Fruit fly (Drosophila melanogaster) whole organism, embryonic: Measurements from ENCODE around the gene CG10513.
A peak's percentile ranks its signal among the peaks of the same experiment; 100 is the strongest.

Source experiments
- Adf1 ChIP-seq: fragments of 200-800 bp; sonication (Bioruptor generic); IDR thresholded peaks from 2 replicates; pipeline ENCODE4 v1.3.6; 2022; ENCODE audit warnings: missing biosample characterization, missing genetic modification characterization
- CG10274 ChIP-seq: fragments of 200-800 bp; sonication (Bioruptor generic); optimal IDR thresholded peaks from 3 replicates; lab custom pipeline; 2017; ENCODE audit warnings: missing biosample characterization, mild to moderate bottlenecking, missing genetic modification characterization
- CG10565 ChIP-seq: fragments of 200-800 bp; sonication (Bioruptor generic); optimal IDR thresholded peaks from 3 replicates; lab custom pipeline; 2016; ENCODE audit warnings: missing biosample characterization, mild to moderate bottlenecking, missing genetic modification characterization
- CG11696 ChIP-seq: fragments of 200-800 bp; sonication (Bioruptor generic); IDR thresholded peaks from 2 replicates; pipeline ENCODE4 v1.3.6; 2022; ENCODE audit warnings: missing biosample characterization, missing genetic modification characterization
- CG12155 ChIP-seq: fragments of 200-800 bp; sonication (Bioruptor generic); optimal IDR thresholded peaks from 3 replicates; lab custom pipeline; 2016; ENCODE audit warnings: missing biosample characterization, missing genetic modification characterization
- CG13296 ChIP-seq: fragments of 200-800 bp; sonication (Bioruptor generic); optimal IDR thresholded peaks from 3 replicates; lab custom pipeline; 2018; ENCODE audit warnings: missing biosample characterization, mild to moderate bottlenecking, missing genetic modification characterization
- CG14667 ChIP-seq: fragments of 200-800 bp; sonication (Bioruptor generic); IDR thresholded peaks from 2 replicates; pipeline ENCODE4 v1.3.6; 2022; ENCODE audit warnings: missing biosample characterization, missing genetic modification characterization
- CG16863 ChIP-seq: fragments of 200-800 bp; sonication (Bioruptor generic); optimal IDR thresholded peaks from 3 replicates; lab custom pipeline; 2016; ENCODE audit warnings: missing biosample characterization, missing genetic modification characterization
- CG17359 ChIP-seq: fragments of 200-800 bp; sonication (Bioruptor generic); optimal IDR thresholded peaks from 3 replicates; lab custom pipeline; 2018; ENCODE audit warnings: missing biosample characterization, mild to moderate bottlenecking, missing genetic modification characterization, moderate library complexity
- CG18262 ChIP-seq: fragments of 200-800 bp; optimal IDR thresholded peaks from 3 replicates; lab custom pipeline; 2019; ENCODE audit warnings: missing biosample characterization, mild to moderate bottlenecking, missing genetic modification characterization, moderate library complexity
- CG1832 ChIP-seq: fragments of 200-800 bp; sonication (Bioruptor generic); optimal IDR thresholded peaks from 2 replicates; lab custom pipeline; 2017; ENCODE audit warnings: missing biosample characterization, mild to moderate bottlenecking, missing genetic modification characterization, inconsistent platforms
- CG30020 ChIP-seq: fragments of 200-800 bp; optimal IDR thresholded peaks from 2 replicates; lab custom pipeline; 2019; ENCODE audit warnings: missing biosample characterization, mild to moderate bottlenecking, missing genetic modification characterization, moderate library complexity
- CG3163 ChIP-seq: fragments of 200-800 bp; sonication (Bioruptor generic); optimal IDR thresholded peaks from 3 replicates; lab custom pipeline; 2016; ENCODE audit warnings: missing biosample characterization, missing genetic modification characterization
- CG3281 ChIP-seq: fragments of 200-800 bp; sonication (Bioruptor generic); optimal IDR thresholded peaks from 3 replicates; lab custom pipeline; 2017; ENCODE audit warnings: missing biosample characterization, mild to moderate bottlenecking, missing genetic modification characterization
- CG33213 ChIP-seq: fragments of 200-800 bp; sonication (Bioruptor generic); optimal IDR thresholded peaks from 3 replicates; lab custom pipeline; 2016; ENCODE audit warnings: missing biosample characterization, missing genetic modification characterization
- CG33557 ChIP-seq: fragments of 200-800 bp; sonication (Bioruptor generic); optimal IDR thresholded peaks from 2 replicates; lab custom pipeline; 2019; ENCODE audit warnings: missing biosample characterization, mild to moderate bottlenecking, missing genetic modification characterization, moderate library complexity
- CG34376 ChIP-seq: fragments of 200-800 bp; sonication (Bioruptor generic); optimal IDR thresholded peaks from 2 replicates; lab custom pipeline; 2018; ENCODE audit warnings: missing biosample characterization, mild to moderate bottlenecking, missing genetic modification characterization
- CG3838 ChIP-seq: fragments of 200-800 bp; sonication (Bioruptor generic); optimal IDR thresholded peaks from 3 replicates; lab custom pipeline; 2016; ENCODE audit warnings: missing biosample characterization, missing genetic modification characterization
- CG4854 ChIP-seq: fragments of 200-800 bp; sonication (Bioruptor generic); optimal IDR thresholded peaks from 2 replicates; lab custom pipeline; 2016; ENCODE audit warnings: missing biosample characterization, missing genetic modification characterization, inconsistent platforms
- CG8290 ChIP-seq, 3 experiments: fragments of 200-800 bp; sonication (Bioruptor generic); optimal IDR thresholded peaks; 2 replicates each; lab custom pipeline; 2016 to 2019; ENCODE audit warnings: missing biosample characterization in 3 of 3, missing genetic modification characterization in 3 of 3, mild to moderate bottlenecking in 2 of 3, moderate library complexity in 1 of 3
- CG9797 ChIP-seq: fragments of 200-800 bp; sonication (Bioruptor generic); optimal IDR thresholded peaks from 3 replicates; lab custom pipeline; 2018; ENCODE audit warnings: missing biosample characterization, mild to moderate bottlenecking, missing genetic modification characterization
- D19B ChIP-seq: fragments of 200-800 bp; sonication (Bioruptor generic); optimal IDR thresholded peaks from 2 replicates; lab custom pipeline; 2017; ENCODE audit warnings: missing biosample characterization, mild to moderate bottlenecking, missing genetic modification characterization
- Eip74EF ChIP-seq, 2 experiments: fragments of 200-800 bp in 1 of 2; fragments of >200 bp in 1 of 2; sonication (Bioruptor generic) in 1 of 2; optimal IDR thresholded peaks; 2 replicates each; lab custom pipeline; 2017 to 2019; ENCODE audit warnings: missing biosample characterization in 2 of 2, missing genetic modification characterization in 2 of 2, mild to moderate bottlenecking in 1 of 2, moderate library complexity in 1 of 2
- Elba2 ChIP-seq: fragments of 200-800 bp; sonication (Bioruptor generic); optimal IDR thresholded peaks from 3 replicates; lab custom pipeline; 2016; ENCODE audit warnings: missing biosample characterization, missing genetic modification characterization
- Med ChIP-seq: fragments of 200-800 bp; sonication (Bioruptor generic); peaks from one replicate; lab custom pipeline; 2016; ENCODE audit warnings: missing biosample characterization, missing genetic modification characterization, mild to moderate bottlenecking, inconsistent platforms, moderate library complexity
- Mes4 ChIP-seq: fragments of 200-800 bp; sonication (Bioruptor generic); optimal IDR thresholded peaks from 2 replicates; lab custom pipeline; 2016; ENCODE audit warnings: missing biosample characterization, missing genetic modification characterization
- Rfx ChIP-seq: fragments of 200-800 bp; sonication (Bioruptor generic); IDR thresholded peaks from 2 replicates; pipeline ENCODE4 v1.3.6; 2022; ENCODE audit warnings: missing biosample characterization, missing genetic modification characterization
- Sry-δ ChIP-seq: fragments of 200-800 bp; sonication (Bioruptor generic); optimal IDR thresholded peaks from 2 replicates; lab custom pipeline; 2016; ENCODE audit warnings: missing biosample characterization, missing genetic modification characterization
- Ssrp ChIP-seq: fragments of 200-800 bp; sonication (Bioruptor generic); optimal IDR thresholded peaks from 2 replicates; lab custom pipeline; 2018; ENCODE audit warnings: missing biosample characterization, mild to moderate bottlenecking, missing genetic modification characterization, moderate library complexity
- Trl ChIP-seq, 3 experiments: fragments of >200 bp in 2 of 3; fragments of 200-800 bp in 1 of 3; sonication (Bioruptor generic) in 1 of 3; optimal IDR thresholded peaks; 2 replicates in 1 of 3; 3 replicates in 2 of 3; lab custom pipeline; 2016 to 2017; ENCODE audit warnings: missing biosample characterization in 1 of 3, missing genetic modification characterization in 1 of 3
- ab ChIP-seq: fragments of 200-800 bp; sonication (Bioruptor generic); optimal IDR thresholded peaks from 2 replicates; lab custom pipeline; 2016; ENCODE audit warnings: missing biosample characterization, missing genetic modification characterization
- caup ChIP-seq: fragments of 200-800 bp; sonication (Bioruptor generic); optimal IDR thresholded peaks from 3 replicates; lab custom pipeline; 2017; ENCODE audit warnings: missing biosample characterization, mild to moderate bottlenecking, missing genetic modification characterization, moderate library complexity; ENCODE audit not compliant: severe bottlenecking
- chinmo ChIP-seq: fragments of 200-800 bp; sonication (Bioruptor generic); IDR thresholded peaks from 4 replicates; pipeline ENCODE4 v1.3.6; 2022; ENCODE audit warnings: missing biosample characterization, missing genetic modification characterization; ENCODE audit not compliant: partially characterized antibody
- crc ChIP-seq: fragments of 200-800 bp; sonication (Bioruptor generic); optimal IDR thresholded peaks from 2 replicates; lab custom pipeline; 2016; ENCODE audit warnings: missing biosample characterization, missing genetic modification characterization
- dmrt11E ChIP-seq: fragments of 200-800 bp; sonication (Bioruptor generic); optimal IDR thresholded peaks from 3 replicates; lab custom pipeline; 2018; ENCODE audit warnings: missing biosample characterization, mild to moderate bottlenecking, missing genetic modification characterization, moderate library complexity
- gt ChIP-seq: fragments of 200-800 bp; sonication (Bioruptor generic); IDR thresholded peaks from 2 replicates; pipeline ENCODE4 v1.3.6; 2022; ENCODE audit warnings: missing biosample characterization, missing genetic modification characterization
- knrl ChIP-seq: fragments of 200-800 bp; sonication (Bioruptor generic); IDR thresholded peaks from 3 replicates; pipeline ENCODE4 v1.3.6; 2022; ENCODE audit warnings: missing biosample characterization, missing genetic modification characterization; ENCODE audit not compliant: partially characterized antibody
- mam ChIP-seq: fragments of 200-800 bp; sonication (Bioruptor generic); optimal IDR thresholded peaks from 3 replicates; lab custom pipeline; 2016; ENCODE audit warnings: missing biosample characterization, missing genetic modification characterization
- mirr ChIP-seq: fragments of 200-800 bp; sonication (Bioruptor generic); optimal IDR thresholded peaks from 3 replicates; lab custom pipeline; 2018; ENCODE audit warnings: missing biosample characterization, mild to moderate bottlenecking, missing genetic modification characterization
- p53 ChIP-seq: fragments of 200-800 bp; sonication (Bioruptor generic); optimal IDR thresholded peaks from 2 replicates; lab custom pipeline; 2016; ENCODE audit warnings: missing biosample characterization, missing genetic modification characterization
- ro ChIP-seq: fragments of 200-800 bp; sonication (Bioruptor generic); IDR thresholded peaks from 2 replicates; pipeline ENCODE4 v1.3.6; 2022; ENCODE audit warnings: missing biosample characterization, missing genetic modification characterization
- sd ChIP-seq: fragments of 200-800 bp; sonication (Bioruptor generic); optimal IDR thresholded peaks from 3 replicates; lab custom pipeline; 2018; ENCODE audit warnings: missing biosample characterization, mild to moderate bottlenecking, missing genetic modification characterization, moderate library complexity
- sens ChIP-seq: fragments of 200-800 bp; sonication (Bioruptor generic); peaks from one replicate; lab custom pipeline; 2016; ENCODE audit warnings: missing biosample characterization, missing genetic modification characterization
- sisA ChIP-seq: fragments of 200-800 bp; sonication (Bioruptor generic); IDR thresholded peaks from 2 replicates; pipeline ENCODE4 v1.3.6; 2022; ENCODE audit warnings: missing biosample characterization, missing genetic modification characterization
- stc ChIP-seq: fragments of 200-800 bp; sonication (Bioruptor generic); IDR thresholded peaks from 2 replicates; pipeline ENCODE4 v1.3.6; 2022; ENCODE audit warnings: missing biosample characterization, missing genetic modification characterization
- tgo ChIP-seq: fragments of 200-800 bp; sonication (Bioruptor generic); IDR thresholded peaks from 3 replicates; pipeline ENCODE4 v1.3.6; 2022; ENCODE audit warnings: missing biosample characterization, missing genetic modification characterization
- tio ChIP-seq: fragments of 200-800 bp; sonication (Bioruptor generic); optimal IDR thresholded peaks from 2 replicates; lab custom pipeline; 2017; ENCODE audit warnings: missing biosample characterization, missing genetic modification characterization, inconsistent platforms
- zen2 ChIP-seq: fragments of 200-800 bp; sonication (Bioruptor generic); IDR thresholded peaks from 3 replicates; pipeline ENCODE4 v1.3.6; 2022; ENCODE audit warnings: missing biosample characterization, missing genetic modification characterization; ENCODE audit not compliant: partially characterized antibody

CG10513 gene

dm6 chr3R:25320051-25320705 lies 43.2 kb upstream of the CG10513 start, which contains the start of gene CG10560 (continued):
- TF ChIP-seq sisA (no peak), CG13296 (GFP tag; lab: Kevin White, UChicago) (peak; percentile 46), Med (no peak), CG4854 (GFP tag; lab: Kevin White, UChicago) (no peak), mam (no peak), Adf1 (GFP tag; lab: Robert Waterston, UW) (no peak), mirr (GFP tag; lab: Kevin White, UChicago) (peak; percentile 30), Rfx (GFP tag; lab: Robert Waterston, UW) (no peak), CG10565 (GFP tag; lab: Kevin White, UChicago) (no peak), zen2 (GFP tag; lab: Robert Waterston, UW) (no peak), CG34376 (GFP tag; lab: Kevin White, UChicago) (peak; percentile 3), caup (GFP tag; lab: Kevin White, UChicago) (no peak), dmrt11E (tag; lab: Kevin White, UChicago) (no peak), CG11696 (GFP tag; lab: Robert Waterston, UW) (no peak), CG3281 (GFP tag; lab: Kevin White, UChicago) (peak; percentile 1), Eip74EF (GFP tag; optimal IDR thresholded peaks at IDR 0.05; lab: Kevin White, UChicago) (peak in 1 of 2 experiments; percentile 7), CG18262 (tag; lab: Kevin White, UChicago) (no peak), sd (tag; lab: Kevin White, UChicago) (no peak), D19B (peak; percentile 86), Mes4 (GFP tag; lab: Kevin White, UChicago) (no peak), tio (GFP tag; lab: Kevin White, UChicago) (no peak), CG30020 (tag; lab: Kevin White, UChicago) (no peak), CG9797 (no peak), CG10274 (GFP tag; lab: Kevin White, UChicago) (no peak), CG33213 (GFP tag; lab: Kevin White, UChicago) (no peak), Ssrp (tag; lab: Kevin White, UChicago) (no peak), stc (GFP tag; lab: Robert Waterston, UW) (no peak)

dm6 chr3R:25318011-25318410 lies 41.0 kb upstream of the CG10513 start, which contains the start of gene CG10553:
TSS of gene CG10553 (minus strand) at chr3R:25318111.
- TF ChIP-seq p53 (GFP tag; lab: Kevin White, UChicago), result no peak
- no peak for TF ChIP-seq gt (GFP tag; lab: Robert Waterston, UW)
- no peak for TF ChIP-seq knrl (GFP tag; lab: Robert Waterston, UW)
- no peak for TF ChIP-seq CG12155 (GFP tag; lab: Kevin White, UChicago)
- no peak for TF ChIP-seq Elba2
- TF ChIP-seq CG14667 (GFP tag; lab: Robert Waterston, UW), result no peak
- no peak for TF ChIP-seq tgo (GFP tag; lab: Robert Waterston, UW)
- TF ChIP-seq ab, result no peak
- no peak for TF ChIP-seq CG1832
- no peak for TF ChIP-seq CG16863 (GFP tag; lab: Kevin White, UChicago)

dm6 chr3R:25316016-25316415 lies 39.0 kb upstream of the CG10513 start, which contains the start of gene CG10559:
TSS of gene CG10559 (minus strand) at chr3R:25316116.
- TF ChIP-seq Sry-δ (GFP tag; lab: Kevin White, UChicago), result no peak
- no peak for TF ChIP-seq CG3838 (GFP tag; lab: Kevin White, UChicago)
- TF ChIP-seq p53 (GFP tag; lab: Kevin White, UChicago), result no peak
- no peak for TF ChIP-seq ro
- TF ChIP-seq CG33557 (GFP tag; lab: Kevin White, UChicago), result no peak
- TF ChIP-seq Trl (optimal IDR thresholded peaks at IDR 0.05; lab: Kevin White, UChicago), result peak in 1 of 2 experiments; percentile 18
- no peak for TF ChIP-seq Trl (GFP tag; optimal IDR thresholded peaks at IDR 0.05; lab: Kevin White, UChicago)
- no peak for TF ChIP-seq CG8290 (GFP tag; optimal IDR thresholded peaks at IDR 0.05; lab: Kevin White, UChicago)
- TF ChIP-seq CG8290 (tag; optimal IDR thresholded peaks at IDR 0.05; lab: Kevin White, UChicago), result peak in 1 of 2 experiments; percentile 13
- no peak for TF ChIP-seq crc (GFP tag; lab: Kevin White, UChicago)
- no peak for TF ChIP-seq Rfx (GFP tag; lab: Robert Waterston, UW)
- TF ChIP-seq CG3163 (GFP tag; lab: Kevin White, UChicago), result peak; percentile 44
- TF ChIP-seq sens (GFP tag; lab: Kevin White, UChicago), result peak; percentile 18
- TF ChIP-seq CG17359 (tag; lab: Kevin White, UChicago), result no peak
- TF ChIP-seq chinmo (GFP tag; lab: Robert Waterston, UW), result 0 out of 4 replicates have a peak, but pooled peaks have one; percentile 24
